Worm (Caenorhabditis elegans): Measurements from ENCODE around the gene npp-3.

- TF ChIP-seq aly-2 (tag; optimal IDR thresholded peaks at IDR 0.05) (no peak), unc-39 (tag; optimal IDR thresholded peaks at IDR 0.05) (no peak)
Observed at ce11 chrII:11839116-11839515, 35.5 kb downstream of the npp-3 start.

All from whole organism, L3 larva.